Fruit fly (Drosophila melanogaster): Measurements from ENCODE around the gene emb.

Gene emb

DNA sequence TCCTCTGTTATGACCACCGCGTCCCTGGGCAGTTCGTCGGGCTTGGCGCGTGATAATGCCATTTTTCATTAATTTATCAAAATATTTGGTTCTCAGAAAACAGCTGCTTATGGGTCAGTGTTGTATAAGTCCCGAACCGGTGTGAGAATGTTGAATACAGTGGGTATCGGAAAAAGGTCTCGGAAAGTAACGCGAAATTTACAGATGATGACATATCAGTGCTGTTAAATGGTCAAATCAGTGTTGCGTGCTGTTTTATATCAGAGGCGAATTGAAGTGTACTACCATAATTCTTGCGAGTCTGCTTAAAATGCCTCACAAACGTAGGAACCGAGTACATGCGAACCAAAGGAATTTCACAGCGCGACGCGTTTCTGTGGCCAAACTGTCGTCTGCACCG is 20.7 kb upstream of the emb start, which contains the start of the genes CG13392 and Rcd4 (continued):
- TF ChIP-seq Trl (optimal IDR thresholded peaks at IDR 0.05) (no peak), Trl (GFP tag; optimal IDR thresholded peaks at IDR 0.05) (peak; percentile 75), CG11504 (tag; optimal IDR thresholded peaks at IDR 0.05) (peak; percentile 46), CG16813 (GFP tag; IDR thresholded peaks at IDR 0.05; ENCODE audit: partially characterized antibody) (peak; percentile 57), twi (tag; optimal IDR thresholded peaks at IDR 0.05) (peak; percentile 40), mld (GFP tag; IDR thresholded peaks at IDR 0.05; ENCODE audit: partially characterized antibody) (peak; percentile 13; the same call in 1 of the 3 replicates), Doc2 (GFP tag; IDR thresholded peaks at IDR 0.05) (no peak), CG9817 (tag; optimal IDR thresholded peaks at IDR 0.05) (peak; percentile 57), Vsx1 (GFP tag; optimal IDR thresholded peaks at IDR 0.05) (no peak), CG14050 (GFP tag; IDR thresholded peaks at IDR 0.05) (peak; percentile 14; the same call in 1 of the 3 replicates), Sox102F (GFP tag; optimal IDR thresholded peaks at IDR 0.05) (peak; percentile 16), C15 (GFP tag; IDR thresholded peaks at IDR 0.05) (no peak), Drgx (GFP tag; IDR thresholded peaks at IDR 0.05) (peak; percentile 45; the same call in 1 of the 2 replicates), Antp (GFP tag; optimal IDR thresholded peaks at IDR 0.05) (peak; percentile 85), CG31388 (GFP tag; optimal IDR thresholded peaks at IDR 0.05) (no peak), klu (GFP tag; IDR thresholded peaks at IDR 0.05) (peak; percentile 43; the same call in 1 of the 2 replicates), dan (GFP tag; IDR thresholded peaks at IDR 0.05) (no peak), CG8478 (optimal IDR thresholded peaks at IDR 0.05) (no peak), nmo (GFP tag; optimal IDR thresholded peaks at IDR 0.05) (peak; percentile 51), CG12659 (GFP tag; optimal IDR thresholded peaks at IDR 0.05) (peak; percentile 84), CG15479 (GFP tag; optimal IDR thresholded peaks at IDR 0.05) (no peak), peb (GFP tag; IDR thresholded peaks at IDR 0.05) (no peak), caup (GFP tag; optimal IDR thresholded peaks at IDR 0.05; ENCODE audit: severe bottlenecking) (peak; percentile 78), Rx (GFP tag; IDR thresholded peaks at IDR 0.05) (no peak), disco-r (GFP tag; optimal IDR thresholded peaks at IDR 0.05) (peak; percentile 12), CG17359 (tag; optimal IDR thresholded peaks at IDR 0.05) (peak; percentile 56), bsh (GFP tag; optimal IDR thresholded peaks at IDR 0.05) (peak in 1 of 2 experiments; percentile 44), CG14441 (GFP tag; IDR thresholded peaks at IDR 0.05) (peak; percentile 36; the same call in 1 of the 2 replicates), CG6854 (GFP tag; optimal IDR thresholded peaks at IDR 0.05) (no peak), zen (tag; optimal IDR thresholded peaks at IDR 0.05) (peak; percentile 76), CG2120 (GFP tag; optimal IDR thresholded peaks at IDR 0.05) (peak; percentile 88), CG2712 (tag; optimal IDR thresholded peaks at IDR 0.05) (peak; percentile 46), Doc3 (GFP tag; IDR thresholded peaks at IDR 0.05; ENCODE audit: partially characterized antibody) (peak; percentile 67; the same call in 1 of the 3 replicates), repo (GFP tag; optimal IDR thresholded peaks at IDR 0.05) (peak; percentile 62), lola (GFP tag; optimal IDR thresholded peaks at IDR 0.05) (peak in 1 of 3 experiments; percentile 6), p53 (GFP tag; optimal IDR thresholded peaks at IDR 0.05) (peak; percentile 26), salm (tag; optimal IDR thresholded peaks at IDR 0.05) (no peak), sc (optimal IDR thresholded peaks at IDR 0.05) (no peak), sc (GFP tag; optimal IDR thresholded peaks at IDR 0.05) (no peak), Hey (tag; optimal IDR thresholded peaks at IDR 0.05) (no peak), gfzf (GFP tag; optimal IDR thresholded peaks at IDR 0.05) (peak; percentile 44), run (tag; optimal IDR thresholded peaks at IDR 0.05) (peak; percentile 1), sisA (GFP tag; IDR thresholded peaks at IDR 0.05) (0 out of 2 replicates have a peak, but pooled peaks have one; percentile 33), Dip2 (GFP tag; IDR thresholded peaks at IDR 0.05) (no peak), CG15011 (GFP tag; optimal IDR thresholded peaks at IDR 0.05) (no peak), pum (GFP tag; optimal IDR thresholded peaks at IDR 0.05) (peak; percentile 61), CG11085 (GFP tag; IDR thresholded peaks at IDR 0.05) (peak; percentile 61; the same call in 1 of the 2 replicates), zen2 (GFP tag; IDR thresholded peaks at IDR 0.05; ENCODE audit: partially characterized antibody) (peak; percentile 72; the same call in 2 of the 3 replicates), kah (GFP tag; optimal IDR thresholded peaks at IDR 0.05) (peak; percentile 33), fru (optimal IDR thresholded peaks at IDR 0.05) (no peak), Atf6 (GFP tag; IDR thresholded peaks at IDR 0.05) (no peak)
